Worm (Caenorhabditis elegans) whole organism, L3 larva: Measurements from ENCODE around the gene srz-13.

Experiments
- R02D3.7 ChIP-seq: fragments of 150-350 bp; optimal IDR thresholded peaks from 2 replicates; lab custom pipeline; 2014; ENCODE audit warnings: missing biosample characterization, missing genetic modification characterization
- ama-1 ChIP-seq: fragments of 150-350 bp; optimal IDR thresholded peaks from 2 replicates; lab custom pipeline; 2018
- ceh-9 ChIP-seq: sonication (generic microtip); optimal IDR thresholded peaks from 2 replicates; lab custom pipeline; 2018; ENCODE audit warnings: missing biosample characterization, missing genetic modification characterization
- elt-3 ChIP-seq, 3 experiments: fragments of 150-350 bp in 1 of 3; sonication (generic microtip) in 2 of 3; optimal IDR thresholded peaks; 2 replicates in 2 of 3; 4 replicates in 1 of 3; lab custom pipeline; 2014 to 2017; ENCODE audit warnings: missing biosample characterization in 3 of 3, missing genetic modification characterization in 3 of 3
- nfya-1 ChIP-seq: sonication (generic microtip); optimal IDR thresholded peaks from 2 replicates; lab custom pipeline; 2017; ENCODE audit warnings: missing genetic modification characterization, mild to moderate bottlenecking, missing compliant biosample characterization, antibody characterized with exemption, moderate library complexity; ENCODE audit not compliant: insufficient read depth
- nhr-25 ChIP-seq: sonication (generic microtip); optimal IDR thresholded peaks from 2 replicates; lab custom pipeline; 2017; ENCODE audit warnings: missing biosample characterization, missing genetic modification characterization
- nhr-76 ChIP-seq: fragments of 150-350 bp; sonication (generic microtip); optimal IDR thresholded peaks from 5 replicates; lab custom pipeline; 2014; ENCODE audit warnings: missing biosample characterization, missing genetic modification characterization
- snpc-4 ChIP-seq: fragments of 150-350 bp; optimal IDR thresholded peaks from 2 replicates; lab custom pipeline; 2014; ENCODE audit warnings: missing biosample characterization, missing genetic modification characterization

ce11 chrV:16194639-16195038 lies 12.4 kb downstream of the srz-13 start, which contains the start of gene rabr-4:
- TF ChIP-seq ama-1 (lab: Kevin White, UChicago) (no peak), nhr-25 (tag; lab: Kevin White, UChicago) (no peak), elt-3 (tag; optimal IDR thresholded peaks at IDR 0.05; lab: Kevin White, UChicago) (no peak), nhr-76 (tag; lab: Kevin White, UChicago) (no peak), nfya-1 (tag; lab: Kevin White, UChicago) (no peak), ceh-9 (tag; lab: Kevin White, UChicago) (no peak), snpc-4 (tag; lab: Kevin White, UChicago) (no peak), R02D3.7 (tag; lab: Kevin White, UChicago) (no peak)
